Worm (Caenorhabditis elegans) whole organism, mixed stage, embryonic: ENCODE results near the gene fbxc-17.
A peak's percentile ranks its signal among the peaks of the same experiment; 100 is the strongest.
"Not testable (repeated sequence)": the region's sequence is repeated elsewhere in the genome, so short reads cannot be mapped to it uniquely, and the experiment has no call there.

Source experiments
- bed-3 ChIP-seq: fragments of 200-800 bp; sonication (Bioruptor generic); optimal IDR thresholded peaks from 3 replicates; lab custom pipeline; 2018; ENCODE audit warnings: mild to moderate bottlenecking, missing genetic modification characterization, moderate library complexity, missing compliant biosample characterization
- blmp-1 ChIP-seq: fragments of 150-350 bp; optimal IDR thresholded peaks from 2 replicates; lab custom pipeline; 2014; ENCODE audit warnings: missing biosample characterization, missing genetic modification characterization
- ceh-39 ChIP-seq: fragments of 150-350 bp; optimal IDR thresholded peaks from 2 replicates; lab custom pipeline; 2014; ENCODE audit warnings: missing biosample characterization, missing genetic modification characterization
- ces-1 ChIP-seq: fragments of 150-350 bp; optimal IDR thresholded peaks from 2 replicates; lab custom pipeline; 2014; ENCODE audit warnings: missing biosample characterization, missing genetic modification reagents, missing genetic modification characterization
- cnd-1 ChIP-seq: fragments of 200-800 bp; sonication (Bioruptor generic); optimal IDR thresholded peaks from 2 replicates; lab custom pipeline; 2018; ENCODE audit warnings: mild to moderate bottlenecking, missing genetic modification characterization, missing compliant biosample characterization
- drap-1 ChIP-seq: fragments of 200-800 bp; sonication (Bioruptor generic); optimal IDR thresholded peaks from 3 replicates; lab custom pipeline; 2018; ENCODE audit warnings: mild to moderate bottlenecking, missing genetic modification characterization, missing compliant biosample characterization
- elt-1 ChIP-seq: sonication (generic microtip); optimal IDR thresholded peaks from 2 replicates; lab custom pipeline; 2017; ENCODE audit warnings: missing genetic modification characterization, mild to moderate bottlenecking, missing compliant biosample characterization, antibody characterized with exemption, moderate library complexity, borderline replicate concordance; ENCODE audit not compliant: insufficient read depth
- elt-3 ChIP-seq: fragments of 150-350 bp; optimal IDR thresholded peaks from 2 replicates; lab custom pipeline; 2014; ENCODE audit warnings: missing biosample characterization, missing genetic modification characterization
- flh-1 ChIP-seq: fragments of 200-800 bp; sonication (Bioruptor generic); optimal IDR thresholded peaks from 2 replicates; lab custom pipeline; 2018; ENCODE audit warnings: mild to moderate bottlenecking, missing genetic modification characterization, moderate library complexity, missing compliant biosample characterization
- hlh-1 ChIP-seq: fragments of 150-350 bp; optimal IDR thresholded peaks from 2 replicates; lab custom pipeline; 2014; ENCODE audit warnings: missing biosample characterization, missing genetic modification reagents, missing genetic modification characterization
- lin-32 ChIP-seq: fragments of 200-800 bp; sonication (Bioruptor generic); optimal IDR thresholded peaks from 2 replicates; lab custom pipeline; 2018; ENCODE audit warnings: mild to moderate bottlenecking, missing genetic modification characterization, missing compliant biosample characterization
- lsy-2 ChIP-seq: fragments of 150-350 bp; optimal IDR thresholded peaks from 2 replicates; lab custom pipeline; 2014; ENCODE audit warnings: missing biosample characterization, missing genetic modification characterization
- mab-5 ChIP-seq: fragments of 150-350 bp; optimal IDR thresholded peaks from 2 replicates; lab custom pipeline; 2014; ENCODE audit warnings: missing biosample characterization, missing genetic modification characterization
- mep-1 ChIP-seq: fragments of 150-350 bp; optimal IDR thresholded peaks from 2 replicates; lab custom pipeline; 2017; ENCODE audit warnings: missing biosample characterization, missing genetic modification reagents, missing genetic modification characterization, inconsistent platforms
- mls-2 ChIP-seq: sonication (generic microtip); optimal IDR thresholded peaks from 2 replicates; lab custom pipeline; 2016; ENCODE audit warnings: mild to moderate bottlenecking, missing genetic modification characterization, moderate library complexity, missing compliant biosample characterization
- nhr-12 ChIP-seq: fragments of 150-350 bp; optimal IDR thresholded peaks from 2 replicates; lab custom pipeline; 2014; ENCODE audit warnings: missing biosample characterization, missing genetic modification characterization
- nhr-2 ChIP-seq: fragments of 150-350 bp; optimal IDR thresholded peaks from 2 replicates; lab custom pipeline; 2014; ENCODE audit warnings: missing biosample characterization, missing genetic modification characterization
- nhr-237 ChIP-seq: fragments of 150-350 bp; optimal IDR thresholded peaks from 2 replicates; lab custom pipeline; 2014; ENCODE audit warnings: missing biosample characterization, missing genetic modification characterization
- nhr-28 ChIP-seq: fragments of 150-350 bp; optimal IDR thresholded peaks from 2 replicates; lab custom pipeline; 2014; ENCODE audit warnings: missing biosample characterization, missing genetic modification characterization
- nhr-76 ChIP-seq: sonication (generic microtip); optimal IDR thresholded peaks from 2 replicates; lab custom pipeline; 2017; ENCODE audit warnings: missing biosample characterization, missing genetic modification characterization
- sem-2 ChIP-seq: fragments of 200-800 bp; sonication (Bioruptor generic); optimal IDR thresholded peaks from 2 replicates; lab custom pipeline; 2018; ENCODE audit warnings: mild to moderate bottlenecking, missing genetic modification characterization, missing compliant biosample characterization
- snpc-4 ChIP-seq: fragments of 150-350 bp; optimal IDR thresholded peaks from 2 replicates; lab custom pipeline; 2014; ENCODE audit warnings: missing biosample characterization, missing genetic modification characterization
- sptf-1 ChIP-seq: sonication (generic microtip); optimal IDR thresholded peaks from 2 replicates; lab custom pipeline; 2017; ENCODE audit warnings: mild to moderate bottlenecking, missing genetic modification characterization, moderate library complexity, missing compliant biosample characterization
- tbx-8 ChIP-seq: fragments of 200-800 bp; sonication (Bioruptor generic); optimal IDR thresholded peaks from 2 replicates; lab custom pipeline; 2018; ENCODE audit warnings: mild to moderate bottlenecking, missing genetic modification characterization, moderate library complexity, missing compliant biosample characterization
- unc-120 ChIP-seq: sonication (generic microtip); optimal IDR thresholded peaks from 2 replicates; lab custom pipeline; 2017; ENCODE audit warnings: missing genetic modification characterization, missing compliant biosample characterization; ENCODE audit not compliant: poor library complexity, severe bottlenecking
- unc-39 ChIP-seq: fragments of 150-350 bp; optimal IDR thresholded peaks from 2 replicates; lab custom pipeline; 2014; ENCODE audit warnings: missing biosample characterization, missing genetic modification characterization
- unc-62 ChIP-seq: fragments of 150-350 bp; optimal IDR thresholded peaks from 2 replicates; lab custom pipeline; 2014; ENCODE audit warnings: missing biosample characterization, missing genetic modification reagents, missing genetic modification characterization
- zip-8 ChIP-seq: fragments of 150-350 bp; optimal IDR thresholded peaks from 2 replicates; lab custom pipeline; 2014; ENCODE audit warnings: missing biosample characterization, missing genetic modification characterization
- ztf-11 ChIP-seq: fragments of 150-350 bp; optimal IDR thresholded peaks from 2 replicates; lab custom pipeline; 2014; ENCODE audit warnings: missing biosample characterization, missing genetic modification characterization

Gene fbxc-17

DNA sequence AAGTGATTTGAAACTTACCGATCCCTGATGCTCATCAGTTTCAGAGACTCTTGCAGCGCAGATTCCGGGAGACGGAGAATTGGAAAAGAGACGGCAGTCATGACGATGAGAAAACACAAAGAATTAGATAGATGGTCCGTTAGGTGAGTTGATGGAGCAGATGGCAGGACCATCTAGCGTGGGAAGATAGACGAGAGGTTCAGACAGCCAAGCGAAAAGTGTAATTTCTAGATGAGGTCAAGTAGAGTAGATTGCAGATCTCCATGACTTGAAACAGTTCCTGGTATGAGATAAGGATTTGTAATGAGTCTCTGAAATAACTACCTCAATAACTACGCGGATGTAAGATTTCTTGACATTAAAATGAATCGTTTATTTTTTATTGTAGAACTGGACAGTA lies 17.1 kb upstream of the fbxc-17 start, which contains the start of gene F45D11.11:
Gene F45D11.11 (minus strand): TSS at position 101 of the 400 bp plus-strand sequence.
- TF ChIP-seq mab-5; cnd-1 (tag; lab: Kevin White, UChicago); snpc-4 (tag; lab: Kevin White, UChicago): not testable (repeated sequence)
- TF ChIP-seq, all 35 proteins: peak for 0; not testable (repeated sequence) for 35

DNA sequence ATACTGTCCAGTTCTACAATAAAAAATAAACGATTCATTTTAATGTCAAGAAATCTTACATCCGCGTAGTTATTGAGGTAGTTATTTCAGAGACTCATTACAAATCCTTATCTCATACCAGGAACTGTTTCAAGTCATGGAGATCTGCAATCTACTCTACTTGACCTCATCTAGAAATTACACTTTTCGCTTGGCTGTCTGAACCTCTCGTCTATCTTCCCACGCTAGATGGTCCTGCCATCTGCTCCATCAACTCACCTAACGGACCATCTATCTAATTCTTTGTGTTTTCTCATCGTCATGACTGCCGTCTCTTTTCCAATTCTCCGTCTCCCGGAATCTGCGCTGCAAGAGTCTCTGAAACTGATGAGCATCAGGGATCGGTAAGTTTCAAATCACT lies 15.2 kb upstream of the fbxc-17 start, which contains the start of gene F45D11.7:
Gene F45D11.7 (plus strand): TSS at position 301 of the 400 bp plus-strand sequence.
- TF ChIP-seq sptf-1 (tag; lab: Kevin White, UChicago); elt-1; unc-39 (tag; lab: Kevin White, UChicago): not testable (repeated sequence)

DNA sequence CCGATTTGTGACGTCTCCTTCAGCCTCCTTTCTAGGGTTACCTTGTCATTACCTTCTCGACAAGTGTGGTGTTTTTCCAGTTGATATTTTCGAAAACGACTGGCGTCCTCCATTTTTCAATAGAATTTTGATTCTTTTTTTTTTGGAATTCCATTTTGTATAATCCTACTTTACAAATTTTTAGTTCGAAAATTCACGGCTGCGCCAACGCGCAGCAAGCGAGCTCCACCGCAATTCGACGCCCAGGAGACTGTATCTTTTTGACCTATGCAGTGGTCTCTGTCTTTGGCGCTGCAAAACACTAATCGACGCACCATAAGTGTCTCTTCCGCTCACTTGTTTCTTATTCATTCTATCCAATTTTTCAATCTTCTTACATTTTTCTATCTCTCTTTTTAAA lies 12.3 kb upstream of the fbxc-17 start, which contains the start of gene fbxc-42:
Gene fbxc-42 (plus strand): TSS at position 301 of the 400 bp plus-strand sequence.
- TF ChIP-seq drap-1 (GFP tag; lab: Kevin White, UChicago) = no peak
- no peak for TF ChIP-seq unc-62
- TF ChIP-seq lin-32 (GFP tag; lab: Kevin White, UChicago) = no peak
- no peak for TF ChIP-seq nhr-12 (tag; lab: Kevin White, UChicago)
- TF ChIP-seq unc-39 (tag; lab: Kevin White, UChicago) = no peak
- TF ChIP-seq elt-1 = no peak
- TF ChIP-seq lsy-2 = no peak
- TF ChIP-seq bed-3 (GFP tag; lab: Kevin White, UChicago) = no peak
- no peak for TF ChIP-seq nhr-2 (tag; lab: Kevin White, UChicago)
- TF ChIP-seq flh-1 = no peak
- TF ChIP-seq nhr-28 = no peak
- no peak for TF ChIP-seq snpc-4 (tag; lab: Kevin White, UChicago)
- no peak for TF ChIP-seq ztf-11 (tag; lab: Kevin White, UChicago)
- no peak for TF ChIP-seq elt-3 (tag; lab: Kevin White, UChicago)
- TF ChIP-seq mab-5 = no peak
- TF ChIP-seq ceh-39 (tag; lab: Kevin White, UChicago) = no peak
- no peak for TF ChIP-seq blmp-1 (tag; lab: Kevin White, UChicago)
- no peak for TF ChIP-seq mep-1 (tag; lab: Kevin White, UChicago)

DNA sequence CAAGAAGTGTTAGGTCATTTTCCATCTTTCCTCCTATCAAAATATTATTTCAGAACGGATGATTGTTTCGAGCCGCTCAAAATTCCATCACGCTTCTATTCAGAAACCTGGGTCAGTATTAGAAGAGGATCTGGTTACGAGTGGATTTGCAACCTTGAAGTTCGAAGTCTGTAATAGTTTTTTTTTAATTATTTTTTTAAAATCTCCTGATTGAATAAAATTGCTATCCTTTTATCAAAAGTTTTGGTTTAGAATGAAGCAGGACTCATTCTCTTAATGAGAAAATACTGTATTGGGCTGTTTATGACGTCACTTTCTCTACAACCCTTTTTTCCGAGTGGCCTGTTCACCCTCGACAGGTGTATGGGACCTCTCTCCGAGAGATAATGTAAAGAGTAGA lies 9.4 kb upstream of the fbxc-17 start, which contains the start of gene fbxc-39:
Gene fbxc-39 (plus strand): TSS at position 301 of the 400 bp plus-strand sequence.
- TF ChIP-seq tbx-8 (GFP tag; lab: Kevin White, UChicago) (no peak), zip-8 (tag; lab: Kevin White, UChicago) (no peak), hlh-1 (tag; lab: Kevin White, UChicago) (peak; percentile 22), nhr-12 (tag; lab: Kevin White, UChicago) (no peak)

DNA sequence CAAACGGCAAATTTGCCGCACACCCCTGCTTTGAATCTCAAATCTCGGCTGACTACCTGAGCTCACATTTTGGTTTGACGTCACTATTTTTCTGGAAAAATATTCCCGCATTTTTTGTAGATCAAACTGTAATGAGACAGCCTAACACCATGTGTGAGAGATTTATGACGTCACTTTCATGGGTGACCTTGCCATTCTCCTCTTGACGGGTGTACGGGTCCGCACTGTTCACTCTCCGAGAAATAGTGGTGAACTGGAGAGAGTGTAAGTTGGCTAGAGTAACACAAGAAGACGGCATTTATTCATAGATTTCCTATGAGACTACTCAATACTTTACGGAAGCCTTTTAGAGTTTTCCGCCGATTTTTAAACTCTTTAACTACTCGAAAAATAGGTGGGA lies 6.7 kb upstream of the fbxc-17 start, which contains the start of gene fbxc-40:
Gene fbxc-40 (plus strand): TSS at position 301 of the 400 bp plus-strand sequence.
- not testable (repeated sequence) for TF ChIP-seq flh-1; sem-2 (GFP tag; lab: Kevin White, UChicago); elt-3 (tag; lab: Kevin White, UChicago)

DNA sequence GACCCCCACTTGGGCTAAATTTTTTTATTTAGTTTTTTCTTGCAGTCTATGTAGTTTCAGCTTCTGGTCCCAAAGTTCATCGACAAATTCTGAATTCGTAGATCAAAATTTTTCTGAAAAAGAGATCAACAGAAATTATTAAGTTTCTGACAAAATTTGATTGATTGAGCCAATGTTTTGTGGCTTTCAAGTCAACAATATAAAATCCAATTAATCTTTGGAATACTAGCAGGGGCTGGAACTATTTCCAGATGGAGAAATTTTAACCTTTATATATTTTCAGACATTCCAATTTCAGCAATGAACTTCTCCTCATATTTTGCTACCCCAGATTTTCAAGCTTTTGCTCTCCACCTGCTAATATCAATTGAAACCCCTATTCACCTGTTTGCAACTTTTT lies 3.8 kb upstream of the fbxc-17 start, which contains the start of gene srh-274:
Gene srh-274 (plus strand): TSS at position 301 of the 400 bp plus-strand sequence.
- TF ChIP-seq unc-62 = no peak
- TF ChIP-seq elt-3 (tag; lab: Kevin White, UChicago) = no peak
- TF ChIP-seq nhr-237 (tag; lab: Kevin White, UChicago) = no peak
- no peak for TF ChIP-seq nhr-2 (tag; lab: Kevin White, UChicago)
- no peak for TF ChIP-seq ces-1 (GFP tag; lab: Kevin White, UChicago)
- no peak for TF ChIP-seq ztf-11 (tag; lab: Kevin White, UChicago)
- TF ChIP-seq flh-1 = no peak
- no peak for TF ChIP-seq nhr-76 (tag; lab: Kevin White, UChicago)
- no peak for TF ChIP-seq cnd-1 (tag; lab: Kevin White, UChicago)
- TF ChIP-seq nhr-28 = no peak
- TF ChIP-seq lsy-2 = no peak
- no peak for TF ChIP-seq unc-120 (tag; lab: Kevin White, UChicago)
- no peak for TF ChIP-seq mls-2
- no peak for TF ChIP-seq snpc-4 (tag; lab: Kevin White, UChicago)
- TF ChIP-seq blmp-1 (tag; lab: Kevin White, UChicago) = no peak
- no peak for TF ChIP-seq bed-3 (GFP tag; lab: Kevin White, UChicago)
- TF ChIP-seq sptf-1 (tag; lab: Kevin White, UChicago) = no peak
- no peak for TF ChIP-seq hlh-1 (tag; lab: Kevin White, UChicago)
- TF ChIP-seq lin-32 (GFP tag; lab: Kevin White, UChicago) = no peak
- TF ChIP-seq, all 35 proteins: peak for 0
